Worm (Caenorhabditis elegans): ENCODE data around the gene Y54F10AM.11.

Y54F10AM.11 gene

ce11 chrIII:2578993-2579392 lies 15.2 kb upstream of the Y54F10AM.11 start, which contains the start of gene Y71H2B.8:
Gene Y71H2B.8, plus strand, starts transcription at chrIII:2579293.
- TF ChIP-seq tbx-2 (tag; optimal IDR thresholded peaks at IDR 0.05) (no peak), snpc-4 (tag; optimal IDR thresholded peaks at IDR 0.05) (no peak), ceh-16 (tag; optimal IDR thresholded peaks at IDR 0.05) (no peak), ZK546.5 (tag; optimal IDR thresholded peaks at IDR 0.05) (no peak), lin-39 (tag; optimal IDR thresholded peaks at IDR 0.05) (no peak), eor-1 (tag; optimal IDR thresholded peaks at IDR 0.05) (no peak)

ce11 chrIII:2578563-2578962 lies 14.8 kb upstream of the Y54F10AM.11 start:
- TF ChIP-seq nhr-23 (tag; optimal IDR thresholded peaks at IDR 0.05) (peak; percentile 7), lin-15B (tag; optimal IDR thresholded peaks at IDR 0.05) (no peak), nhr-76 (tag; optimal IDR thresholded peaks at IDR 0.05) (no peak), unc-62 (GFP tag; optimal IDR thresholded peaks at IDR 0.05) (no peak), nhr-43 (tag; optimal IDR thresholded peaks at IDR 0.05; ENCODE audit: poor library complexity, severe bottlenecking) (peak; percentile 19), jun-1 (tag; optimal IDR thresholded peaks at IDR 0.05) (no peak), snpc-4 (tag; optimal IDR thresholded peaks at IDR 0.05) (no peak), fkh-2 (tag; optimal IDR thresholded peaks at IDR 0.05) (no peak), elt-3 (tag; optimal IDR thresholded peaks at IDR 0.05) (no peak), fos-1 (tag; optimal IDR thresholded peaks at IDR 0.05) (no peak), skn-1 (tag; optimal IDR thresholded peaks at IDR 0.05) (no peak), ceh-9 (tag; optimal IDR thresholded peaks at IDR 0.05) (no peak), nhr-25 (tag; optimal IDR thresholded peaks at IDR 0.05) (no peak), nhr-11 (tag; optimal IDR thresholded peaks at IDR 0.05) (no peak), elt-1 (tag; optimal IDR thresholded peaks at IDR 0.05) (no peak), ceh-28 (tag; optimal IDR thresholded peaks at IDR 0.05) (peak; percentile 8), eor-1 (tag; optimal IDR thresholded peaks at IDR 0.05) (no peak), nhr-12 (tag; optimal IDR thresholded peaks at IDR 0.05) (no peak), zag-1 (tag; optimal IDR thresholded peaks at IDR 0.05) (no peak), tbx-2 (tag; optimal IDR thresholded peaks at IDR 0.05) (no peak), egl-27 (tag; optimal IDR thresholded peaks at IDR 0.05) (no peak), hmg-11 (tag; optimal IDR thresholded peaks at IDR 0.05) (peak; percentile 81), ZK546.5 (tag; optimal IDR thresholded peaks at IDR 0.05) (no peak), nhr-77 (tag; optimal IDR thresholded peaks at IDR 0.05) (no peak), mml-1 (tag; optimal IDR thresholded peaks at IDR 0.05) (no peak), R02D3.7 (tag; optimal IDR thresholded peaks at IDR 0.05) (peak; percentile 21), ceh-16 (tag; optimal IDR thresholded peaks at IDR 0.05) (no peak), fkh-10 (GFP tag; optimal IDR thresholded peaks at IDR 0.05) (no peak), lin-39 (tag; optimal IDR thresholded peaks at IDR 0.05) (no peak), sea-2 (GFP tag; optimal IDR thresholded peaks at IDR 0.05) (no peak), ztf-11 (tag; optimal IDR thresholded peaks at IDR 0.05) (no peak), nfya-1 (tag; optimal IDR thresholded peaks at IDR 0.05; ENCODE audit: insufficient read depth) (peak; percentile 84), egl-5 (tag; optimal IDR thresholded peaks at IDR 0.05) (peak; percentile 51), mdl-1 (tag; optimal IDR thresholded peaks at IDR 0.05) (no peak), nhr-67 (tag; optimal IDR thresholded peaks at IDR 0.05) (no peak), unc-39 (tag; optimal IDR thresholded peaks at IDR 0.05) (no peak), aly-2 (tag; optimal IDR thresholded peaks at IDR 0.05) (no peak), ztf-4 (tag; optimal IDR thresholded peaks at IDR 0.05) (no peak), nhr-237 (tag; optimal IDR thresholded peaks at IDR 0.05) (no peak), daf-12 (tag; optimal IDR thresholded peaks at IDR 0.05) (no peak), ceh-82 (tag; optimal IDR thresholded peaks at IDR 0.05) (no peak), nhr-28 (tag; optimal IDR thresholded peaks at IDR 0.05) (no peak), ama-1 (optimal IDR thresholded peaks at IDR 0.05) (no peak), lsy-12 (tag; optimal IDR thresholded peaks at IDR 0.05) (no peak), pha-4 (tag; optimal IDR thresholded peaks at IDR 0.05) (peak; percentile 60), pqm-1 (tag; optimal IDR thresholded peaks at IDR 0.05) (peak; percentile 27), elt-2 (tag; optimal IDR thresholded peaks at IDR 0.05) (peak; percentile 53)
